Fruit fly (Drosophila melanogaster) whole organism, pupa: ENCODE data around the gene Aplip1.
A peak's percentile ranks its signal among the peaks of the same experiment; 100 is the strongest.

Experiments
- CG12605 ChIP-seq: fragments of 200-800 bp; sonication (Bioruptor generic); IDR thresholded peaks from 2 replicates; pipeline ENCODE4 v1.3.6; 2022; ENCODE audit warnings: missing biosample characterization, missing genetic modification characterization
- CG13204 ChIP-seq: fragments of 200-800 bp; sonication (Bioruptor generic); optimal IDR thresholded peaks from 2 replicates; lab custom pipeline; 2018; ENCODE audit warnings: missing biosample characterization, mild to moderate bottlenecking, missing genetic modification characterization, moderate library complexity
- CG15710 ChIP-seq: fragments of 200-800 bp; sonication (Bioruptor generic); optimal IDR thresholded peaks from 2 replicates; lab custom pipeline; 2018; ENCODE audit warnings: missing biosample characterization, mild to moderate bottlenecking, missing genetic modification characterization, moderate library complexity
- CG34367 ChIP-seq: fragments of 200-800 bp; sonication (Bioruptor generic); optimal IDR thresholded peaks from 2 replicates; lab custom pipeline; 2018; ENCODE audit warnings: missing biosample characterization, mild to moderate bottlenecking, missing genetic modification characterization
- CG9948 ChIP-seq: fragments of 200-800 bp; sonication (Bioruptor generic); optimal IDR thresholded peaks from 2 replicates; lab custom pipeline; 2018; ENCODE audit warnings: missing biosample characterization, mild to moderate bottlenecking, missing genetic modification characterization, moderate library complexity
- D1 ChIP-seq: fragments of 200-800 bp; sonication (Bioruptor generic); optimal IDR thresholded peaks from 2 replicates; lab custom pipeline; 2018; ENCODE audit warnings: missing biosample characterization, mild to moderate bottlenecking, missing genetic modification characterization, moderate library complexity
- EcR ChIP-seq: fragments of 200-800 bp; sonication (Bioruptor generic); optimal IDR thresholded peaks from 3 replicates; lab custom pipeline; 2019; ENCODE audit warnings: missing biosample characterization, missing genetic modification characterization, mild to moderate bottlenecking, moderate library complexity, missing genetic modification reagents
- Ets98B ChIP-seq: fragments of 200-800 bp; sonication (Bioruptor generic); IDR thresholded peaks from 2 replicates; pipeline ENCODE4 v1.3.6; 2022; ENCODE audit warnings: missing biosample characterization, missing genetic modification characterization
- Pif1A ChIP-seq: fragments of 200-800 bp; sonication (Bioruptor generic); optimal IDR thresholded peaks from 3 replicates; lab custom pipeline; 2016; ENCODE audit warnings: missing biosample characterization, missing genetic modification characterization
- Snoo ChIP-seq: fragments of 200-800 bp; sonication (Bioruptor generic); optimal IDR thresholded peaks from 3 replicates; lab custom pipeline; 2017; ENCODE audit warnings: missing biosample characterization, mild to moderate bottlenecking, missing genetic modification characterization, inconsistent platforms
- rn ChIP-seq: fragments of 200-800 bp; sonication (Bioruptor generic); IDR thresholded peaks from 2 replicates; pipeline ENCODE4 v1.3.6; 2022; ENCODE audit warnings: missing biosample characterization, missing genetic modification characterization

- no peak for TF ChIP-seq CG9948
- peak; percentile 10 for TF ChIP-seq EcR (GFP tag; lab: Kevin White, UChicago)
- TF ChIP-seq rn (GFP tag; lab: Robert Waterston, UW), result no peak
- no peak for TF ChIP-seq Ets98B (GFP tag; lab: Robert Waterston, UW)
- no peak for TF ChIP-seq CG12605 (GFP tag; lab: Robert Waterston, UW)
- no peak for TF ChIP-seq Snoo (tag; lab: Kevin White, UChicago)
- no peak for TF ChIP-seq CG34367 (tag; lab: Kevin White, UChicago)
- TF ChIP-seq Pif1A (GFP tag; lab: Kevin White, UChicago), result no peak
- peak; percentile 38 for TF ChIP-seq CG13204 (GFP tag; lab: Kevin White, UChicago)
- no peak for TF ChIP-seq D1 (tag; lab: Kevin White, UChicago)
- TF ChIP-seq CG15710 (tag; lab: Kevin White, UChicago), result no peak
Measured at dm6 chr3L:1188936-1189659, 7.0 kb upstream of the Aplip1 start, which contains the start of gene CG13912.
